Fruit fly (Drosophila melanogaster) whole organism, embryonic: ENCODE results near the gene Cep135.

Source experiments
- CG11456 ChIP-seq: fragments of 200-800 bp; sonication (Bioruptor generic); IDR thresholded peaks from 3 replicates; pipeline ENCODE4 v1.3.6; 2022; ENCODE audit warnings: missing biosample characterization, missing genetic modification characterization
- CG11560 ChIP-seq: fragments of 200-800 bp; sonication (Bioruptor generic); IDR thresholded peaks from 3 replicates; pipeline ENCODE4 v1.3.6; 2022; ENCODE audit warnings: missing biosample characterization, missing genetic modification characterization
- CG11696 ChIP-seq: fragments of 200-800 bp; sonication (Bioruptor generic); IDR thresholded peaks from 2 replicates; pipeline ENCODE4 v1.3.6; 2022; ENCODE audit warnings: missing biosample characterization, missing genetic modification characterization
- CG12391 ChIP-seq: fragments of 200-800 bp; sonication (Bioruptor generic); optimal IDR thresholded peaks from 3 replicates; lab custom pipeline; 2018; ENCODE audit warnings: missing biosample characterization, mild to moderate bottlenecking, missing genetic modification characterization, moderate library complexity
- CG14050 ChIP-seq: fragments of 200-800 bp; sonication (Bioruptor generic); IDR thresholded peaks from 3 replicates; pipeline ENCODE4 v1.3.6; 2022; ENCODE audit warnings: missing biosample characterization, missing genetic modification characterization
- CG15011 ChIP-seq: fragments of 200-800 bp; sonication (Bioruptor generic); optimal IDR thresholded peaks from 3 replicates; lab custom pipeline; 2018; ENCODE audit warnings: missing biosample characterization, mild to moderate bottlenecking, missing genetic modification characterization
- CG15269 ChIP-seq: fragments of 200-800 bp; sonication (Bioruptor generic); optimal IDR thresholded peaks from 2 replicates; lab custom pipeline; 2018; ENCODE audit warnings: missing biosample characterization, mild to moderate bottlenecking, missing genetic modification characterization, moderate library complexity
- CG1647 ChIP-seq: fragments of 200-800 bp; sonication (Bioruptor generic); optimal IDR thresholded peaks from 3 replicates; lab custom pipeline; 2016; ENCODE audit warnings: missing biosample characterization, missing genetic modification characterization
- CG16813 ChIP-seq: fragments of 200-800 bp; sonication (Bioruptor generic); IDR thresholded peaks from 3 replicates; pipeline ENCODE4 v1.3.6; 2022; ENCODE audit warnings: missing biosample characterization, missing genetic modification characterization; ENCODE audit not compliant: partially characterized antibody
- CG31388 ChIP-seq: fragments of 200-800 bp; sonication (Bioruptor generic); optimal IDR thresholded peaks from 2 replicates; lab custom pipeline; 2016; ENCODE audit warnings: missing biosample characterization, missing genetic modification characterization
- CG32532 ChIP-seq: fragments of 200-800 bp; sonication (Bioruptor generic); IDR thresholded peaks from 2 replicates; pipeline ENCODE4 v1.3.6; 2022; ENCODE audit warnings: missing biosample characterization, missing genetic modification characterization
- CG3995 ChIP-seq: fragments of 200-800 bp; sonication (Bioruptor generic); optimal IDR thresholded peaks from 3 replicates; lab custom pipeline; 2016; ENCODE audit warnings: missing biosample characterization, missing genetic modification characterization
- CG4424 ChIP-seq: fragments of 200-800 bp; sonication (Bioruptor generic); optimal IDR thresholded peaks from 3 replicates; lab custom pipeline; 2016; ENCODE audit warnings: missing biosample characterization, missing genetic modification characterization
- CG4820 ChIP-seq: fragments of 200-800 bp; sonication (Bioruptor generic); optimal IDR thresholded peaks from 3 replicates; lab custom pipeline; 2016; ENCODE audit warnings: missing biosample characterization, missing genetic modification characterization
- CG6854 ChIP-seq: fragments of 200-800 bp; sonication (Bioruptor generic); optimal IDR thresholded peaks from 3 replicates; lab custom pipeline; 2017; ENCODE audit warnings: missing biosample characterization, mild to moderate bottlenecking, missing genetic modification characterization
- CG7839 ChIP-seq: fragments of 200-800 bp; sonication (Bioruptor generic); optimal IDR thresholded peaks from 3 replicates; lab custom pipeline; 2018; ENCODE audit warnings: missing biosample characterization, mild to moderate bottlenecking, missing genetic modification characterization, moderate library complexity
- Dfd ChIP-seq, 2 experiments: fragments of >200 bp; optimal IDR thresholded peaks; 2 replicates each; lab custom pipeline; 2017; ENCODE audit warnings: missing biosample characterization in 2 of 2, missing genetic modification characterization in 2 of 2
- Dip2 ChIP-seq: fragments of 200-800 bp; sonication (Bioruptor generic); IDR thresholded peaks from 2 replicates; pipeline ENCODE4 v1.3.6; 2022; ENCODE audit warnings: missing biosample characterization, missing genetic modification characterization
- Eip74EF ChIP-seq, 2 experiments: fragments of 200-800 bp in 1 of 2; fragments of >200 bp in 1 of 2; sonication (Bioruptor generic) in 1 of 2; optimal IDR thresholded peaks; 2 replicates each; lab custom pipeline; 2017 to 2019; ENCODE audit warnings: missing biosample characterization in 2 of 2, missing genetic modification characterization in 2 of 2, mild to moderate bottlenecking in 1 of 2, moderate library complexity in 1 of 2
- Hmx ChIP-seq: fragments of 200-800 bp; sonication (Bioruptor generic); optimal IDR thresholded peaks from 2 replicates; lab custom pipeline; 2016; ENCODE audit warnings: missing biosample characterization, missing genetic modification characterization
- Hr39 ChIP-seq: fragments of >200 bp; optimal IDR thresholded peaks from 2 replicates; lab custom pipeline; 2017
- Mes4 ChIP-seq: fragments of 200-800 bp; sonication (Bioruptor generic); optimal IDR thresholded peaks from 2 replicates; lab custom pipeline; 2016; ENCODE audit warnings: missing biosample characterization, missing genetic modification characterization
- NC2β ChIP-seq: fragments of 200-800 bp; sonication (Bioruptor generic); optimal IDR thresholded peaks from 2 replicates; lab custom pipeline; 2016; ENCODE audit warnings: missing biosample characterization, missing genetic modification characterization
- Nf-YC ChIP-seq: fragments of 200-800 bp; optimal IDR thresholded peaks from 3 replicates; lab custom pipeline; 2019; ENCODE audit warnings: missing biosample characterization, mild to moderate bottlenecking, missing genetic modification characterization, moderate library complexity
- Pdp1 ChIP-seq, 2 experiments: fragments of 200-800 bp; sonication (Bioruptor generic); optimal IDR thresholded peaks; 3 replicates each; lab custom pipeline; 2016; ENCODE audit warnings: missing biosample characterization in 2 of 2, missing genetic modification characterization in 2 of 2, mild to moderate bottlenecking in 1 of 2, moderate library complexity in 1 of 2
- Spps ChIP-seq: fragments of 200-800 bp; sonication (Bioruptor generic); optimal IDR thresholded peaks from 2 replicates; lab custom pipeline; 2018; ENCODE audit warnings: missing biosample characterization, mild to moderate bottlenecking, missing genetic modification characterization
- Sry-δ ChIP-seq: fragments of 200-800 bp; sonication (Bioruptor generic); optimal IDR thresholded peaks from 2 replicates; lab custom pipeline; 2016; ENCODE audit warnings: missing biosample characterization, missing genetic modification characterization
- abd-A ChIP-seq: fragments of 200-800 bp; sonication (Bioruptor generic); optimal IDR thresholded peaks from 3 replicates; lab custom pipeline; 2019; ENCODE audit warnings: missing biosample characterization, mild to moderate bottlenecking, missing genetic modification characterization, moderate library complexity
- cato ChIP-seq: fragments of 200-800 bp; sonication (Bioruptor generic); optimal IDR thresholded peaks from 2 replicates; lab custom pipeline; 2016; ENCODE audit warnings: missing biosample characterization, missing genetic modification characterization, borderline replicate concordance
- chinmo ChIP-seq: fragments of 200-800 bp; sonication (Bioruptor generic); IDR thresholded peaks from 4 replicates; pipeline ENCODE4 v1.3.6; 2022; ENCODE audit warnings: missing biosample characterization, missing genetic modification characterization; ENCODE audit not compliant: partially characterized antibody
- chn ChIP-seq: fragments of 200-800 bp; sonication (Bioruptor generic); optimal IDR thresholded peaks from 2 replicates; lab custom pipeline; 2016; ENCODE audit warnings: missing biosample characterization, missing genetic modification characterization
- cwo ChIP-seq: fragments of 200-800 bp; sonication (Bioruptor generic); optimal IDR thresholded peaks from 3 replicates; lab custom pipeline; 2017; ENCODE audit warnings: missing biosample characterization, missing genetic modification characterization, mild to moderate bottlenecking, moderate library complexity, missing genetic modification reagents
- dmrt99B ChIP-seq: fragments of 200-800 bp; sonication (Bioruptor generic); optimal IDR thresholded peaks from 2 replicates; lab custom pipeline; 2018; ENCODE audit warnings: missing biosample characterization, mild to moderate bottlenecking, missing genetic modification characterization, moderate library complexity
- gsb ChIP-seq: fragments of 200-800 bp; sonication (Bioruptor generic); IDR thresholded peaks from 2 replicates; pipeline ENCODE4 v1.3.6; 2022; ENCODE audit warnings: missing biosample characterization, missing genetic modification characterization
- jigr1 ChIP-seq: fragments of 200-800 bp; sonication (Bioruptor generic); IDR thresholded peaks from 3 replicates; pipeline ENCODE4 v1.3.6; 2022; ENCODE audit warnings: missing biosample characterization, missing genetic modification characterization
- ken ChIP-seq: fragments of 200-800 bp; sonication (Bioruptor generic); IDR thresholded peaks from 3 replicates; pipeline ENCODE4 v1.3.6; 2022; ENCODE audit warnings: missing biosample characterization, missing genetic modification characterization
- kni ChIP-seq: fragments of 200-800 bp; sonication (Bioruptor generic); optimal IDR thresholded peaks from 3 replicates; lab custom pipeline; 2017; ENCODE audit warnings: mild to moderate bottlenecking, missing biosample characterization, missing genetic modification reagents, missing genetic modification characterization
- mam ChIP-seq: fragments of 200-800 bp; sonication (Bioruptor generic); optimal IDR thresholded peaks from 3 replicates; lab custom pipeline; 2016; ENCODE audit warnings: missing biosample characterization, missing genetic modification characterization
- otp ChIP-seq: fragments of 200-800 bp; sonication (Bioruptor generic); IDR thresholded peaks from 3 replicates; pipeline ENCODE4, ENCODE4 v1.3.6; 2022; ENCODE audit warnings: missing biosample characterization, missing genetic modification characterization
- pan ChIP-seq, 4 experiments: fragments of >200 bp in 3 of 4; fragments of 200-800 bp in 1 of 4; sonication (Bioruptor generic) in 1 of 4; optimal IDR thresholded peaks in 3 of 4; IDR thresholded peaks in 1 of 4; 2 replicates each; pipeline versions ENCODE4 v1.3.6 to Lab custom; 2017 to 2022; ENCODE audit warnings: missing biosample characterization in 2 of 4, missing genetic modification characterization in 2 of 4, mixed read lengths in 1 of 4
- pzg ChIP-seq: fragments of 200-800 bp; sonication (Bioruptor generic); optimal IDR thresholded peaks from 3 replicates; lab custom pipeline; 2018; ENCODE audit warnings: missing biosample characterization, mild to moderate bottlenecking, missing genetic modification characterization, moderate library complexity
- rib ChIP-seq: fragments of 200-800 bp; sonication (Bioruptor generic); IDR thresholded peaks from 2 replicates; pipeline ENCODE4 v1.3.6; 2022; ENCODE audit warnings: missing biosample characterization, missing genetic modification characterization
- seq ChIP-seq: fragments of 200-800 bp; sonication (Bioruptor generic); IDR thresholded peaks from 2 replicates; pipeline ENCODE4 v1.3.6; 2022; ENCODE audit warnings: missing biosample characterization, missing genetic modification characterization
- stc ChIP-seq: fragments of 200-800 bp; sonication (Bioruptor generic); IDR thresholded peaks from 2 replicates; pipeline ENCODE4 v1.3.6; 2022; ENCODE audit warnings: missing biosample characterization, missing genetic modification characterization
- tgo ChIP-seq: fragments of 200-800 bp; sonication (Bioruptor generic); IDR thresholded peaks from 3 replicates; pipeline ENCODE4 v1.3.6; 2022; ENCODE audit warnings: missing biosample characterization, missing genetic modification characterization
- tin ChIP-seq: fragments of 200-800 bp; sonication (Bioruptor generic); optimal IDR thresholded peaks from 3 replicates; lab custom pipeline; 2016; ENCODE audit warnings: missing biosample characterization, missing genetic modification characterization
- vfl ChIP-seq: fragments of 200-800 bp; sonication (Bioruptor generic); optimal IDR thresholded peaks from 2 replicates; lab custom pipeline; 2016; ENCODE audit warnings: missing biosample characterization, missing genetic modification characterization
- wor ChIP-seq: fragments of 200-800 bp; sonication (Bioruptor generic); IDR thresholded peaks from 2 replicates; pipeline ENCODE4 v1.3.6; 2022; ENCODE audit warnings: missing biosample characterization, missing genetic modification characterization

The Cep135 gene

dm6 chr3L:15142004-15142890 is 25.7 kb downstream of the Cep135 start, which contains the start of gene Pdi (continued):
- TF ChIP-seq mam (GFP tag; lab: Kevin White, UChicago) (no peak), chinmo (peak; percentile 76; the same call in 2 of the 4 replicates), Nf-YC (tag; lab: Kevin White, UChicago) (peak; percentile 36), wor (no peak), tin (peak; percentile 3), pzg (GFP tag; lab: Kevin White, UChicago) (peak; percentile 87), jigr1 (no peak; the same call in 2 of the 3 replicates), CG11456 (GFP tag; lab: Robert Waterston, UW) (no peak), otp (GFP tag; lab: Robert Waterston, UW) (no peak), CG15269 (tag; lab: Kevin White, UChicago) (peak; percentile 11), cato (GFP tag; lab: Kevin White, UChicago) (no peak), Sry-δ (GFP tag; lab: Kevin White, UChicago) (peak; percentile 80), vfl (GFP tag; lab: Kevin White, UChicago) (no peak), CG4820 (GFP tag; lab: Kevin White, UChicago) (no peak), Pdp1 (GFP tag; optimal IDR thresholded peaks at IDR 0.05; lab: Kevin White, UChicago) (peak in 1 of 2 experiments; percentile 50), chn (GFP tag; lab: Kevin White, UChicago) (no peak), Hr39 (lab: Kevin White, UChicago) (no peak), pan (optimal IDR thresholded peaks at IDR 0.05; lab: Kevin White, UChicago) (no peak), pan (GFP tag; optimal IDR thresholded peaks at IDR 0.05 in 1 of 2, IDR thresholded peaks at IDR 0.05 in 1 of 2) (no peak), CG12391 (peak; percentile 49), CG3995 (peak; percentile 24), Dfd (GFP tag; optimal IDR thresholded peaks at IDR 0.05; lab: Kevin White, UChicago) (no peak), CG11696 (no peak), Dip2 (GFP tag; lab: Robert Waterston, UW) (peak; percentile 97), ken (GFP tag; lab: Robert Waterston, UW) (no peak), seq (GFP tag; lab: Robert Waterston, UW) (peak; percentile 43; the same call in 1 of the 2 replicates), CG16813 (GFP tag; lab: Robert Waterston, UW) (peak; percentile 75), cwo (GFP tag; lab: Kevin White, UChicago) (peak; percentile 2), dmrt99B (tag; lab: Kevin White, UChicago) (peak; percentile 20), tgo (GFP tag; lab: Robert Waterston, UW) (no peak), CG11560 (no peak; the same call in 2 of the 3 replicates), Hmx (GFP tag; lab: Kevin White, UChicago) (no peak), Spps (tag; lab: Kevin White, UChicago) (peak; percentile 16), stc (GFP tag; lab: Robert Waterston, UW) (no peak), rib (GFP tag; lab: Robert Waterston, UW) (0 out of 2 replicates have a peak, but pooled peaks have one; percentile 46), gsb (GFP tag; lab: Robert Waterston, UW) (no peak), Eip74EF (GFP tag; optimal IDR thresholded peaks at IDR 0.05; lab: Kevin White, UChicago) (peak in 1 of 2 experiments; percentile 16), CG14050 (no peak), kni (GFP tag; lab: Kevin White, UChicago) (no peak), Mes4 (GFP tag; lab: Kevin White, UChicago) (no peak), CG6854 (no peak), NC2β (GFP tag; lab: Kevin White, UChicago) (peak; percentile 48), abd-A (tag; lab: Kevin White, UChicago) (peak; percentile 17), CG1647 (GFP tag; lab: Kevin White, UChicago) (peak; percentile 14), CG31388 (GFP tag; lab: Kevin White, UChicago) (no peak), CG15011 (GFP tag; lab: Kevin White, UChicago) (no peak), CG4424 (GFP tag; lab: Kevin White, UChicago) (peak; percentile 44), CG7839 (tag; lab: Kevin White, UChicago) (peak; percentile 29), CG32532 (GFP tag; lab: Robert Waterston, UW) (peak; percentile 45)
